Worm (Caenorhabditis elegans) whole organism, L1 larva: ENCODE measurements around the gene eri-1.

ENCODE experiments used
- ceh-88 ChIP-seq: fragments of 200-800 bp; sonication (Bioruptor generic); IDR thresholded peaks from 2 replicates; pipeline ENCODE4 v1.3.6; 2022; ENCODE audit warnings: missing genetic modification characterization, missing compliant biosample characterization
- egl-13 ChIP-seq: sonication (generic microtip); optimal IDR thresholded peaks from 2 replicates; lab custom pipeline; 2016; ENCODE audit warnings: missing genotype, missing genetic modification reagents, missing genetic modification characterization, missing compliant biosample characterization
- egl-27 ChIP-seq, 2 experiments: fragments of 150-350 bp in 1 of 2; sonication (generic microtip); optimal IDR thresholded peaks; 3 replicates each; lab custom pipeline; 2017 to 2018; ENCODE audit warnings: missing biosample characterization in 2 of 2, missing genetic modification characterization in 2 of 2, missing genetic modification reagents in 2 of 2
- lin-13 ChIP-seq: fragments of 150-350 bp; optimal IDR thresholded peaks from 2 replicates; lab custom pipeline; 2014; ENCODE audit warnings: missing biosample characterization, missing genetic modification reagents, missing genetic modification characterization
- nhr-237 ChIP-seq: fragments of 150-350 bp; optimal IDR thresholded peaks from 2 replicates; lab custom pipeline; 2014; ENCODE audit warnings: missing biosample characterization, missing genetic modification characterization
- nhr-77 ChIP-seq: fragments of 150-350 bp; optimal IDR thresholded peaks from 2 replicates; lab custom pipeline; 2014; ENCODE audit warnings: missing biosample characterization, missing genetic modification characterization
- nhr-90 ChIP-seq: sonication (generic microtip); optimal IDR thresholded peaks from 2 replicates; lab custom pipeline; 2016; ENCODE audit warnings: mild to moderate bottlenecking, missing genetic modification characterization, missing compliant biosample characterization; ENCODE audit not compliant: poor library complexity

DNA sequence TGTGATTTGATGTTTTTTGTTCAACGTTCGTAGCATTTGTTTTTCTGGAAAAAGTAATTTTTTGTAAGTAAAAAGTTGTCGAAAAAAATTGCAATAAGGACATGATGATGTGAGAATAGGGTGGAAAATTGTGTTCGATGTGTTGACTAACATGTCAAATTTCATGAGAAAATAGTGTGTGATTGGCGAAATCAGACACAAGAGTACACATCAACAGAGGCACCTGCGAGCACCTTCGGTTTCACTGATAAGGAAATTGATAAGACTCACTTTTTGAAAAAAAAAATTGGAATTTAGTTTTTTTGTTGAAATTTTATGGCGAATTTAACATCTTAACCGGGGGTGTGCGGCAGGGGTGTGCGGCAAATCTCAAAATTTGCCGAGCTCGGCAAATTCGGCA, 20.8 kb upstream of the eri-1 start, which contains the start of gene hum-8:
- TF ChIP-seq nhr-237 (no peak), ceh-88 (GFP tag; lab: Robert Waterston, UW) (no peak), egl-27 (tag; optimal IDR thresholded peaks at IDR 0.05; lab: Kevin White, UChicago) (no peak), lin-13 (GFP tag; lab: Kevin White, UChicago) (no peak), nhr-90 (tag; lab: Kevin White, UChicago) (no peak), egl-13 (tag; lab: Kevin White, UChicago) (no peak), nhr-77 (no peak)
